Worm (Caenorhabditis elegans) whole organism, young adult: Measurements from ENCODE around the gene pnc-2.
"Not testable (repeated sequence)": the region's sequence is repeated elsewhere in the genome, so short reads cannot be mapped to it uniquely, and the experiment has no call there.

ENCODE experiments used
- B0261.1 ChIP-seq: sonication (generic microtip); optimal IDR thresholded peaks from 2 replicates; lab custom pipeline; 2016; ENCODE audit warnings: mild to moderate bottlenecking, missing genetic modification characterization, moderate library complexity, missing compliant biosample characterization
- C06A6.2 ChIP-seq: fragments of 200-800 bp; sonication (Bioruptor generic); conservative IDR thresholded peaks from 2 replicates; pipeline ENCODE4 v1.3.6; 2022; ENCODE audit warnings: missing genetic modification characterization, missing compliant biosample characterization
- F33H1.4 ChIP-seq: fragments of 200-800 bp; sonication (Bioruptor generic); IDR thresholded peaks from 2 replicates; pipeline ENCODE4 v1.3.6; 2022; ENCODE audit warnings: missing genetic modification reagents, missing genetic modification characterization, missing compliant biosample characterization
- F55B11.4 ChIP-seq: sonication (generic microtip); optimal IDR thresholded peaks from 2 replicates; lab custom pipeline; 2016; ENCODE audit warnings: missing compliant biosample characterization, missing genetic modification characterization, borderline replicate concordance; ENCODE audit not compliant: insufficient read depth
- K11D2.4 ChIP-seq: fragments of 200-800 bp; sonication (Bioruptor generic); IDR thresholded peaks from 2 replicates; pipeline ENCODE4 v1.3.6; 2022; ENCODE audit warnings: missing genetic modification reagents, missing genetic modification characterization, missing compliant biosample characterization
- K12H6.12 ChIP-seq: fragments of 200-800 bp; sonication (Bioruptor generic); optimal IDR thresholded peaks from 2 replicates; lab custom pipeline; 2018; ENCODE audit warnings: mild to moderate bottlenecking, missing genetic modification characterization, missing compliant biosample characterization
- T26A5.8 ChIP-seq: sonication (generic microtip); optimal IDR thresholded peaks from 2 replicates; lab custom pipeline; 2016; ENCODE audit warnings: missing genetic modification characterization, missing compliant biosample characterization
- Y53G8AR.9 ChIP-seq: fragments of 200-800 bp; sonication (Bioruptor generic); conservative IDR thresholded peaks from 2 replicates; pipeline ENCODE4 v1.3.6; 2022; ENCODE audit warnings: missing genetic modification reagents, missing genetic modification characterization, missing compliant biosample characterization
- Y56A3A.18 ChIP-seq: fragments of 200-800 bp; sonication (Bioruptor generic); IDR thresholded peaks from 2 replicates; pipeline ENCODE4 v1.3.6; 2022; ENCODE audit warnings: missing genetic modification reagents, missing genetic modification characterization, missing compliant biosample characterization
- Y67H2A.10 ChIP-seq: fragments of 200-800 bp; sonication (Bioruptor generic); conservative IDR thresholded peaks from 2 replicates; pipeline ENCODE4 v1.3.6; 2022; ENCODE audit warnings: missing genetic modification reagents, missing genetic modification characterization, missing compliant biosample characterization
- ZK185.1 ChIP-seq: sonication (generic microtip); optimal IDR thresholded peaks from 2 replicates; lab custom pipeline; 2016; ENCODE audit warnings: mild to moderate bottlenecking, missing genetic modification characterization, missing compliant biosample characterization; ENCODE audit not compliant: poor library complexity, severe bottlenecking
- attf-6 ChIP-seq: fragments of 200-800 bp; sonication (Bioruptor generic); IDR thresholded peaks from 2 replicates; pipeline ENCODE4 v1.3.6; 2022; ENCODE audit warnings: missing genetic modification reagents, missing genetic modification characterization, missing compliant biosample characterization
- cebp-2 ChIP-seq: fragments of 200-800 bp; sonication (Bioruptor generic); IDR thresholded peaks from 2 replicates; pipeline ENCODE4 v1.3.6; 2022; ENCODE audit warnings: missing genetic modification characterization, missing compliant biosample characterization
- ceh-58 ChIP-seq: fragments of 200-800 bp; sonication (Bioruptor generic); IDR thresholded peaks from 2 replicates; pipeline ENCODE4 v1.3.6; 2022; ENCODE audit warnings: missing genetic modification characterization, missing compliant biosample characterization
- ceh-79 ChIP-seq: sonication (generic microtip); optimal IDR thresholded peaks from 2 replicates; lab custom pipeline; 2017; ENCODE audit warnings: mild to moderate bottlenecking, missing genetic modification characterization, missing compliant biosample characterization
- ceh-91 ChIP-seq: fragments of 200-800 bp; sonication (Bioruptor generic); IDR thresholded peaks from 2 replicates; pipeline ENCODE4 v1.3.6; 2022; ENCODE audit warnings: missing genetic modification reagents, missing genetic modification characterization, missing compliant biosample characterization
- ekl-4 ChIP-seq: fragments of 200-800 bp; sonication (Bioruptor generic); IDR thresholded peaks from 2 replicates; pipeline ENCODE4 v1.3.6; 2022; ENCODE audit warnings: missing genetic modification reagents, missing genetic modification characterization, missing compliant biosample characterization
- hmg-1.2 ChIP-seq: fragments of 200-800 bp; sonication (Bioruptor generic); IDR thresholded peaks from 2 replicates; pipeline ENCODE4 v1.3.6; 2022; ENCODE audit warnings: missing genetic modification reagents, missing genetic modification characterization, missing compliant biosample characterization
- madf-3 ChIP-seq: fragments of 200-800 bp; sonication (Bioruptor generic); IDR thresholded peaks from 2 replicates; pipeline ENCODE4 v1.3.6; 2022; ENCODE audit warnings: missing genetic modification reagents, missing genetic modification characterization, missing compliant biosample characterization
- mel-28 ChIP-seq: sonication (generic microtip); optimal IDR thresholded peaks from 2 replicates; lab custom pipeline; 2016; ENCODE audit warnings: borderline replicate concordance, mild to moderate bottlenecking, missing genetic modification characterization, missing compliant biosample characterization
- rec-8 ChIP-seq, 2 experiments: sonication (generic microtip); optimal IDR thresholded peaks; 2 replicates each; lab custom pipeline; 2016; ENCODE audit warnings: mild to moderate bottlenecking in 2 of 2, missing genetic modification characterization in 2 of 2, missing genetic modification reagents in 2 of 2, missing genotype in 2 of 2, missing biosample characterization in 1 of 2, missing compliant biosample characterization in 1 of 2, moderate library complexity in 1 of 2
- repo-1 ChIP-seq: sonication (generic microtip); optimal IDR thresholded peaks from 2 replicates; lab custom pipeline; 2017; ENCODE audit warnings: mild to moderate bottlenecking, missing genetic modification characterization, missing compliant biosample characterization
- rpc-1 ChIP-seq, 2 experiments: fragments of 150-350 bp in 1 of 2; sonication (generic microtip) in 1 of 2; optimal IDR thresholded peaks; 2 replicates each; lab custom pipeline; 2014 to 2018; ENCODE audit warnings: missing biosample characterization in 1 of 2, missing genetic modification characterization in 1 of 2, missing genetic modification reagents in 1 of 2, missing genotype in 1 of 2
- snpc-1.1 ChIP-seq: sonication (generic microtip); optimal IDR thresholded peaks from 2 replicates; lab custom pipeline; 2017; ENCODE audit warnings: missing genetic modification characterization, mild to moderate bottlenecking, missing compliant biosample characterization, antibody characterized with exemption, moderate library complexity, missing genotype, missing genetic modification reagents; ENCODE audit not compliant: insufficient read depth
- snpc-3.4 ChIP-seq: sonication (generic microtip); optimal IDR thresholded peaks from 2 replicates; lab custom pipeline; 2017; ENCODE audit warnings: missing genetic modification characterization, mild to moderate bottlenecking, missing compliant biosample characterization, antibody characterized with exemption, moderate library complexity, missing genotype, missing genetic modification reagents
- snpc-4 ChIP-seq, 5 experiments: fragments of 150-350 bp in 1 of 5; sonication (generic microtip) in 4 of 5; optimal IDR thresholded peaks; 2 replicates each; lab custom pipeline; 2014 to 2018; ENCODE audit warnings: missing genetic modification characterization in 5 of 5, missing biosample characterization in 3 of 5, antibody characterized with exemption in 2 of 5, mild to moderate bottlenecking in 2 of 5, missing compliant biosample characterization in 2 of 5, missing genotype in 2 of 5, moderate library complexity in 2 of 5, missing genetic modification reagents in 1 of 5
- tbp1 ChIP-seq: fragments of 200-800 bp; sonication (Bioruptor generic); optimal IDR thresholded peaks from 2 replicates; lab custom pipeline; 2018; ENCODE audit warnings: mild to moderate bottlenecking, missing genetic modification characterization, missing compliant biosample characterization
- unc-130 ChIP-seq: sonication (generic microtip); optimal IDR thresholded peaks from 2 replicates; lab custom pipeline; 2016; ENCODE audit warnings: missing genetic modification reagents, missing genetic modification characterization, missing compliant biosample characterization
- xnd-1 ChIP-seq: sonication (generic microtip); optimal IDR thresholded peaks from 2 replicates; lab custom pipeline; 2016; ENCODE audit warnings: missing genotype, missing genetic modification reagents, missing genetic modification characterization, missing compliant biosample characterization
- ztf-22 ChIP-seq: fragments of 200-800 bp; sonication (Bioruptor generic); optimal IDR thresholded peaks from 2 replicates; lab custom pipeline; 2018; ENCODE audit warnings: mild to moderate bottlenecking, missing genetic modification characterization, moderate library complexity, missing compliant biosample characterization
- ztf-25 ChIP-seq: fragments of 200-800 bp; sonication (Bioruptor generic); IDR thresholded peaks from 2 replicates; pipeline ENCODE4 v1.3.6; 2022; ENCODE audit warnings: missing genetic modification reagents, missing genetic modification characterization, missing compliant biosample characterization

The pnc-2 gene

ce11 chrIV:14911134-14911760 is 1.8 kb upstream of the pnc-2 start:
- TF ChIP-seq hmg-1.2 (GFP tag; lab: Robert Waterston, UW) (peak; percentile 66), B0261.1 (peak; percentile 38), rpc-1 (optimal IDR thresholded peaks at IDR 0.05; lab: Kevin White, UChicago) (peak; percentile 6), rpc-1 (tag; optimal IDR thresholded peaks at IDR 0.05; lab: Kevin White, UChicago) (peak; percentile 63), snpc-4 (tag; optimal IDR thresholded peaks at IDR 0.05; lab: Kevin White, UChicago) (peak in 2 of 4 experiments; percentile 9 to 84), tbp1 (GFP tag; lab: Kevin White, UChicago) (peak; percentile 64), attf-6 (GFP tag; lab: Robert Waterston, UW) (peak; percentile 95)
- TF ChIP-seq snpc-4 (GFP tag; optimal IDR thresholded peaks at IDR 0.05; lab: Kevin White, UChicago) = not testable (repeated sequence)

- TF ChIP-seq F33H1.4 (GFP tag; lab: Robert Waterston, UW) (no peak), ztf-25 (GFP tag; lab: Robert Waterston, UW) (no peak), xnd-1 (no peak), K12H6.12 (no peak), ceh-91 (GFP tag; lab: Robert Waterston, UW) (no peak), Y56A3A.18 (GFP tag; lab: Robert Waterston, UW) (no peak), K11D2.4 (GFP tag; lab: Robert Waterston, UW) (no peak), ceh-79 (tag; lab: Kevin White, UChicago) (no peak), Y67H2A.10 (GFP tag; lab: Robert Waterston, UW) (no peak), mel-28 (no peak), ztf-22 (GFP tag; lab: Kevin White, UChicago) (no peak), ekl-4 (GFP tag; lab: Robert Waterston, UW) (no peak), madf-3 (GFP tag; lab: Robert Waterston, UW) (no peak), snpc-3.4 (tag; lab: Kevin White, UChicago) (no peak), Y53G8AR.9 (GFP tag; lab: Robert Waterston, UW) (no peak), rec-8 (tag; optimal IDR thresholded peaks at IDR 0.05; lab: Kevin White, UChicago) (no peak), F55B11.4 (tag; lab: Kevin White, UChicago) (no peak), C06A6.2 (GFP tag; lab: Robert Waterston, UW) (no peak), rpc-1 (optimal IDR thresholded peaks at IDR 0.05; lab: Kevin White, UChicago) (no peak), rpc-1 (tag; optimal IDR thresholded peaks at IDR 0.05; lab: Kevin White, UChicago) (no peak), unc-130 (GFP tag; lab: Kevin White, UChicago) (no peak)
Observed at ce11 chrIV:14903188-14903587, 6.3 kb downstream of the pnc-2 start.

DNA sequence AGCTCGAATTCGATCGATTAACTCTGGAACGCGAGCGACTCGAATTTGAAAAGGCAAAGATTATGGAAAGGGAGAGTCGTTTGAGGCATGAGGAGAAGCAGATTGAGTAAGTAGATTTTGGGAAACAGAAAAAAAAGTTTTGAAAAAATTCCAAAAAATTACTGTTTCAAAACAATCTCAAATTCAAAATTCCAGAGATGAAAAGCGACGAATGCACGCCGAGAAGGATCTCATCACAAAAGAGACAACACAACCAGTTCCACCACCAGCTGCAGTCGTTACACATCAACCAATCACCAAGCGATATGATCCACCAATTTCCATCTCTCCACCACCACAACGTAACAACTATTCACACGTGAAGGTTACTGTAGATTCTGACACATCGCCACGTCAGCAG is 15.2 kb downstream of the pnc-2 start:
- no peak for TF ChIP-seq T26A5.8
- TF ChIP-seq repo-1 (tag; lab: Kevin White, UChicago) = no peak
- TF ChIP-seq cebp-2 (GFP tag; lab: Robert Waterston, UW) = peak; percentile 15; the same call in 1 of the 2 replicates
- TF ChIP-seq, all 124 proteins: peak for 1

- no peak for TF ChIP-seq snpc-4 (GFP tag; optimal IDR thresholded peaks at IDR 0.05; lab: Kevin White, UChicago)
- peak in 3 of 4 experiments; percentile 11 to 52 (median 46) for TF ChIP-seq snpc-4 (tag; optimal IDR thresholded peaks at IDR 0.05; lab: Kevin White, UChicago)
- TF ChIP-seq ZK185.1 (tag; lab: Kevin White, UChicago) = no peak
- 0 out of 2 replicates have a peak, but pooled peaks have one; percentile 58 for TF ChIP-seq attf-6 (GFP tag; lab: Robert Waterston, UW)
- no peak for TF ChIP-seq snpc-1.1 (tag; lab: Kevin White, UChicago)
- no peak for TF ChIP-seq ceh-58
- no peak for TF ChIP-seq ekl-4 (GFP tag; lab: Robert Waterston, UW)
- no peak for TF ChIP-seq snpc-3.4 (tag; lab: Kevin White, UChicago)
Observed at ce11 chrIV:14891996-14892395, 17.5 kb downstream of the pnc-2 start.
